Fruit fly (Drosophila melanogaster) whole organism, embryonic: Measurements from ENCODE around the gene bwa.

Source experiments
- CG10267 ChIP-seq: fragments of 200-800 bp; sonication (Bioruptor generic); optimal IDR thresholded peaks from 2 replicates; lab custom pipeline; 2018; ENCODE audit warnings: missing biosample characterization, mild to moderate bottlenecking, missing genetic modification characterization, moderate library complexity
- CG10321 ChIP-seq: fragments of 200-800 bp; sonication (Bioruptor generic); IDR thresholded peaks from 2 replicates; pipeline ENCODE4 v1.3.6; 2022; ENCODE audit warnings: missing biosample characterization, missing genetic modification characterization
- CG11456 ChIP-seq: fragments of 200-800 bp; sonication (Bioruptor generic); IDR thresholded peaks from 3 replicates; pipeline ENCODE4 v1.3.6; 2022; ENCODE audit warnings: missing biosample characterization, missing genetic modification characterization
- CG11723 ChIP-seq: fragments of 200-800 bp; sonication (Bioruptor generic); optimal IDR thresholded peaks from 2 replicates; lab custom pipeline; 2017; ENCODE audit warnings: missing biosample characterization, mild to moderate bottlenecking, missing genetic modification characterization
- CG14667 ChIP-seq: fragments of 200-800 bp; sonication (Bioruptor generic); IDR thresholded peaks from 2 replicates; pipeline ENCODE4 v1.3.6; 2022; ENCODE audit warnings: missing biosample characterization, missing genetic modification characterization
- CG14710 ChIP-seq: fragments of 200-800 bp; sonication (Bioruptor generic); optimal IDR thresholded peaks from 3 replicates; lab custom pipeline; 2019; ENCODE audit warnings: missing biosample characterization, mild to moderate bottlenecking, missing genetic modification characterization, moderate library complexity
- CG15269 ChIP-seq: fragments of 200-800 bp; sonication (Bioruptor generic); optimal IDR thresholded peaks from 2 replicates; lab custom pipeline; 2018; ENCODE audit warnings: missing biosample characterization, mild to moderate bottlenecking, missing genetic modification characterization, moderate library complexity
- CG15479 ChIP-seq: fragments of 200-800 bp; sonication (Bioruptor generic); optimal IDR thresholded peaks from 3 replicates; lab custom pipeline; 2019; ENCODE audit warnings: missing biosample characterization, mild to moderate bottlenecking, missing genetic modification characterization, moderate library complexity
- CG15514 ChIP-seq: fragments of 200-800 bp; sonication (Bioruptor generic); optimal IDR thresholded peaks from 3 replicates; lab custom pipeline; 2017; ENCODE audit warnings: missing biosample characterization, missing genetic modification characterization, mild to moderate bottlenecking, moderate library complexity, missing genetic modification reagents
- CG1603 ChIP-seq: fragments of 200-800 bp; sonication (Bioruptor generic); optimal IDR thresholded peaks from 2 replicates; lab custom pipeline; 2019; ENCODE audit warnings: missing biosample characterization, mild to moderate bottlenecking, missing genetic modification characterization, moderate library complexity
- CG16779 ChIP-seq: fragments of 200-800 bp; sonication (Bioruptor generic); IDR thresholded peaks from 2 replicates; pipeline ENCODE4 v1.3.6; 2022; ENCODE audit warnings: missing biosample characterization, missing genetic modification characterization
- CG17186 ChIP-seq: fragments of 200-800 bp; sonication (Bioruptor generic); optimal IDR thresholded peaks from 3 replicates; lab custom pipeline; 2017; ENCODE audit warnings: missing biosample characterization, missing genetic modification reagents, missing genetic modification characterization
- CG18476 ChIP-seq: fragments of 200-800 bp; sonication (Bioruptor generic); optimal IDR thresholded peaks from 2 replicates; lab custom pipeline; 2016; ENCODE audit warnings: missing biosample characterization, mild to moderate bottlenecking, missing genetic modification characterization
- CG2712 ChIP-seq: fragments of 200-800 bp; optimal IDR thresholded peaks from 3 replicates; lab custom pipeline; 2019; ENCODE audit warnings: missing biosample characterization, mild to moderate bottlenecking, missing genetic modification characterization, moderate library complexity
- CG3163 ChIP-seq: fragments of 200-800 bp; sonication (Bioruptor generic); optimal IDR thresholded peaks from 3 replicates; lab custom pipeline; 2016; ENCODE audit warnings: missing biosample characterization, missing genetic modification characterization
- CG34376 ChIP-seq: fragments of 200-800 bp; sonication (Bioruptor generic); optimal IDR thresholded peaks from 2 replicates; lab custom pipeline; 2018; ENCODE audit warnings: missing biosample characterization, mild to moderate bottlenecking, missing genetic modification characterization
- CG3847 ChIP-seq: fragments of 200-800 bp; sonication (Bioruptor generic); IDR thresholded peaks from 2 replicates; pipeline ENCODE4 v1.3.6; 2022; ENCODE audit warnings: missing biosample characterization, missing genetic modification characterization
- CG42726 ChIP-seq: fragments of 200-800 bp; sonication (Bioruptor generic); IDR thresholded peaks from 2 replicates; pipeline ENCODE4 v1.3.6; 2022; ENCODE audit warnings: missing biosample characterization, missing genetic modification characterization; ENCODE audit not compliant: partially characterized antibody
- CG6791 ChIP-seq: fragments of 200-800 bp; sonication (Bioruptor generic); IDR thresholded peaks from 3 replicates; pipeline ENCODE4 v1.3.6; 2022; ENCODE audit warnings: missing biosample characterization, missing genetic modification characterization; ENCODE audit not compliant: partially characterized antibody
- CHES-1-like ChIP-seq: fragments of 200-800 bp; sonication (Bioruptor generic); optimal IDR thresholded peaks from 2 replicates; lab custom pipeline; 2016; ENCODE audit warnings: missing biosample characterization, missing genetic modification characterization
- CoRest ChIP-seq: fragments of 200-800 bp; sonication (Bioruptor generic); optimal IDR thresholded peaks from 3 replicates; lab custom pipeline; 2018; ENCODE audit warnings: missing biosample characterization, mild to moderate bottlenecking, missing genetic modification characterization, moderate library complexity
- Dp ChIP-seq: fragments of 200-800 bp; sonication (Bioruptor generic); optimal IDR thresholded peaks from 2 replicates; lab custom pipeline; 2018; ENCODE audit warnings: missing biosample characterization, mild to moderate bottlenecking, missing genetic modification characterization, moderate library complexity
- Dref ChIP-seq: fragments of 200-800 bp; sonication (Bioruptor generic); IDR thresholded peaks from 2 replicates; pipeline ENCODE4 v1.3.6; 2022; ENCODE audit warnings: missing biosample characterization, missing genetic modification characterization
- E2f2 ChIP-seq: fragments of 200-800 bp; sonication (Bioruptor generic); IDR thresholded peaks from 2 replicates; pipeline ENCODE4 v1.3.6; 2022; ENCODE audit warnings: missing biosample characterization, missing genetic modification characterization
- Ets65A ChIP-seq: fragments of 200-800 bp; sonication (Bioruptor generic); peaks from one replicate; lab custom pipeline; 2016; ENCODE audit warnings: missing biosample characterization, missing genetic modification characterization
- Ets97D ChIP-seq: fragments of 200-800 bp; sonication (Bioruptor generic); optimal IDR thresholded peaks from 3 replicates; lab custom pipeline; 2016; ENCODE audit warnings: missing biosample characterization, missing genetic modification characterization
- HHEX ChIP-seq: fragments of 200-800 bp; sonication (Bioruptor generic); optimal IDR thresholded peaks from 3 replicates; lab custom pipeline; 2017; ENCODE audit warnings: missing biosample characterization, mild to moderate bottlenecking, missing genetic modification characterization, missing genetic modification reagents
- HmgD ChIP-seq: fragments of 200-800 bp; sonication (Bioruptor generic); optimal IDR thresholded peaks from 3 replicates; lab custom pipeline; 2016; ENCODE audit warnings: missing biosample characterization, missing genetic modification characterization
- Hmr ChIP-seq: fragments of 200-800 bp; sonication (Bioruptor generic); optimal IDR thresholded peaks from 3 replicates; lab custom pipeline; 2017; ENCODE audit warnings: mild to moderate bottlenecking, missing biosample characterization, missing genetic modification reagents, missing genetic modification characterization
- Jarid2 ChIP-seq: fragments of 200-800 bp; sonication (Bioruptor generic); optimal IDR thresholded peaks from 3 replicates; lab custom pipeline; 2017; ENCODE audit warnings: mild to moderate bottlenecking, missing biosample characterization, missing genetic modification reagents, missing genetic modification characterization
- MBD-R2 ChIP-seq: fragments of 200-800 bp; sonication (Bioruptor generic); IDR thresholded peaks from 2 replicates; pipeline ENCODE4 v1.3.6; 2022; ENCODE audit warnings: missing biosample characterization, missing genetic modification characterization
- MESR4 ChIP-seq: fragments of 200-800 bp; sonication (Bioruptor generic); optimal IDR thresholded peaks from 2 replicates; lab custom pipeline; 2018; ENCODE audit warnings: missing biosample characterization, mild to moderate bottlenecking, missing genetic modification characterization, moderate library complexity
- Myb ChIP-seq: fragments of 200-800 bp; sonication (Bioruptor generic); optimal IDR thresholded peaks from 2 replicates; lab custom pipeline; 2016; ENCODE audit warnings: missing biosample characterization, missing genetic modification characterization
- Scr ChIP-seq: fragments of 200-800 bp; sonication (Bioruptor generic); IDR thresholded peaks from 2 replicates; pipeline ENCODE4 v1.3.6; 2022; ENCODE audit warnings: missing biosample characterization, missing genetic modification characterization; ENCODE audit not compliant: partially characterized antibody
- Sry-δ ChIP-seq: fragments of 200-800 bp; sonication (Bioruptor generic); optimal IDR thresholded peaks from 2 replicates; lab custom pipeline; 2016; ENCODE audit warnings: missing biosample characterization, missing genetic modification characterization
- Ssrp ChIP-seq: fragments of 200-800 bp; sonication (Bioruptor generic); optimal IDR thresholded peaks from 2 replicates; lab custom pipeline; 2018; ENCODE audit warnings: missing biosample characterization, mild to moderate bottlenecking, missing genetic modification characterization, moderate library complexity
- az2 ChIP-seq: fragments of 200-800 bp; sonication (Bioruptor generic); optimal IDR thresholded peaks from 3 replicates; lab custom pipeline; 2016; ENCODE audit warnings: missing biosample characterization, missing genetic modification characterization
- chinmo ChIP-seq: fragments of 200-800 bp; sonication (Bioruptor generic); IDR thresholded peaks from 4 replicates; pipeline ENCODE4 v1.3.6; 2022; ENCODE audit warnings: missing biosample characterization, missing genetic modification characterization; ENCODE audit not compliant: partially characterized antibody
- ci ChIP-seq: fragments of 200-800 bp; sonication (Bioruptor generic); IDR thresholded peaks from 3 replicates; pipeline ENCODE4 v1.3.6; 2022; ENCODE audit warnings: missing biosample characterization, missing genetic modification characterization
- crp ChIP-seq, 2 experiments: fragments of 200-800 bp; sonication (Bioruptor generic); optimal IDR thresholded peaks; 2 replicates in 1 of 2; 3 replicates in 1 of 2; lab custom pipeline; 2017; ENCODE audit warnings: missing biosample characterization in 2 of 2, missing genetic modification characterization in 2 of 2, mild to moderate bottlenecking in 1 of 2, moderate library complexity in 1 of 2
- hkb ChIP-seq, 2 experiments: fragments of 200-800 bp in 1 of 2; fragments of >200 bp in 1 of 2; sonication (Bioruptor generic) in 1 of 2; IDR thresholded peaks in 1 of 2; optimal IDR thresholded peaks in 1 of 2; 2 replicates each; pipeline versions ENCODE4 v1.3.6 to Lab custom; 2017 to 2022; ENCODE audit warnings: missing biosample characterization in 1 of 2, missing genetic modification characterization in 1 of 2
- mirr ChIP-seq: fragments of 200-800 bp; sonication (Bioruptor generic); optimal IDR thresholded peaks from 3 replicates; lab custom pipeline; 2018; ENCODE audit warnings: missing biosample characterization, mild to moderate bottlenecking, missing genetic modification characterization
- nmo ChIP-seq: fragments of 200-800 bp; sonication (Bioruptor generic); optimal IDR thresholded peaks from 2 replicates; lab custom pipeline; 2018; ENCODE audit warnings: missing biosample characterization, mild to moderate bottlenecking, missing genetic modification characterization, moderate library complexity
- nom ChIP-seq: fragments of 200-800 bp; sonication (Bioruptor generic); optimal IDR thresholded peaks from 2 replicates; lab custom pipeline; 2017; ENCODE audit warnings: missing biosample characterization, missing genetic modification characterization, mild to moderate bottlenecking, moderate library complexity, missing genetic modification reagents
- phol ChIP-seq: fragments of 200-800 bp; sonication (Bioruptor generic); optimal IDR thresholded peaks from 3 replicates; lab custom pipeline; 2018; ENCODE audit warnings: missing biosample characterization, mild to moderate bottlenecking, missing genetic modification characterization, moderate library complexity
- sens ChIP-seq: fragments of 200-800 bp; sonication (Bioruptor generic); peaks from one replicate; lab custom pipeline; 2016; ENCODE audit warnings: missing biosample characterization, missing genetic modification characterization
- stwl ChIP-seq: fragments of 200-800 bp; sonication (Bioruptor generic); optimal IDR thresholded peaks from 3 replicates; lab custom pipeline; 2018; ENCODE audit warnings: missing biosample characterization, mild to moderate bottlenecking, missing genetic modification characterization, moderate library complexity
- tup ChIP-seq: fragments of 200-800 bp; sonication (Bioruptor generic); optimal IDR thresholded peaks from 2 replicates; lab custom pipeline; 2016; ENCODE audit warnings: missing biosample characterization, mild to moderate bottlenecking, missing genetic modification characterization, moderate library complexity
- wdn ChIP-seq: fragments of 200-800 bp; sonication (Bioruptor generic); IDR thresholded peaks from 2 replicates; pipeline ENCODE4 v1.3.6; 2022; ENCODE audit warnings: missing biosample characterization, missing genetic modification characterization

bwa gene

dm6 chr2L:20066233-20066650, at the start of gene bwa:
Gene bwa, plus strand, starts transcription at chr2L:20066391.
- no peak for TF ChIP-seq CG11456 (GFP tag; lab: Robert Waterston, UW)
- TF ChIP-seq Scr (GFP tag; lab: Robert Waterston, UW) = no peak
- peak; percentile 90 for TF ChIP-seq E2f2 (GFP tag; lab: Robert Waterston, UW)
- no peak for TF ChIP-seq CG18476
- TF ChIP-seq chinmo (GFP tag; lab: Robert Waterston, UW) = 0 out of 4 replicates have a peak, but pooled peaks have one; percentile 45
- TF ChIP-seq phol (tag; lab: Kevin White, UChicago) = peak; percentile 59
- 0 out of 3 replicates have a peak, but pooled peaks have one; percentile 16 for TF ChIP-seq ci
- TF ChIP-seq CG11723 (GFP tag; lab: Kevin White, UChicago) = peak; percentile 10
- peak; percentile 60 for TF ChIP-seq CG1603 (tag; lab: Kevin White, UChicago)
- TF ChIP-seq crp (GFP tag; optimal IDR thresholded peaks at IDR 0.05; lab: Kevin White, UChicago) = peak in 1 of 2 experiments; percentile 12
- TF ChIP-seq nom (GFP tag; lab: Kevin White, UChicago) = peak; percentile 25
- peak; percentile 46; the same call in 1 of the 3 replicates for TF ChIP-seq CG6791 (GFP tag; lab: Robert Waterston, UW)
- TF ChIP-seq MBD-R2 (GFP tag; lab: Robert Waterston, UW) = peak; percentile 51
- TF ChIP-seq sens = peak; percentile 59
- TF ChIP-seq CG15269 (tag; lab: Kevin White, UChicago) = no peak
- TF ChIP-seq CG3847 = 0 out of 2 replicates have a peak, but pooled peaks have one; percentile 27
- TF ChIP-seq Ets97D = peak; percentile 58
- peak; percentile 78 for TF ChIP-seq Jarid2
- no peak for TF ChIP-seq CG10321
- no peak for TF ChIP-seq az2 (GFP tag; lab: Kevin White, UChicago)
- TF ChIP-seq HHEX (GFP tag; lab: Kevin White, UChicago) = peak; percentile 28
- peak; percentile 6 for TF ChIP-seq CHES-1-like (GFP tag; lab: Kevin White, UChicago)
- peak; percentile 78 for TF ChIP-seq CoRest (tag; lab: Kevin White, UChicago)
- no peak for TF ChIP-seq wdn (GFP tag; lab: Robert Waterston, UW)
- TF ChIP-seq Myb = peak; percentile 64
- peak; percentile 52 for TF ChIP-seq MESR4
- peak; percentile 73 for TF ChIP-seq CG15479
- peak; percentile 26 for TF ChIP-seq mirr
- TF ChIP-seq CG16779 = no peak
- no peak for TF ChIP-seq hkb (optimal IDR thresholded peaks at IDR 0.05; lab: Kevin White, UChicago)
- peak; percentile 29; the same call in 1 of the 2 replicates for TF ChIP-seq hkb (GFP tag; IDR thresholded peaks at IDR 0.05; lab: Robert Waterston, UW)
- peak; percentile 31 for TF ChIP-seq CG2712
- peak; percentile 58 for TF ChIP-seq Hmr (GFP tag; lab: Kevin White, UChicago)
- TF ChIP-seq CG14710 = peak; percentile 28
- TF ChIP-seq CG17186 (GFP tag; lab: Kevin White, UChicago) = peak; percentile 43
- peak; percentile 39 for TF ChIP-seq stwl
- no peak for TF ChIP-seq Ssrp (tag; lab: Kevin White, UChicago)
- TF ChIP-seq Sry-δ (GFP tag; lab: Kevin White, UChicago) = peak; percentile 27
- TF ChIP-seq CG14667 = no peak
- TF ChIP-seq CG3163 (GFP tag; lab: Kevin White, UChicago) = no peak
- TF ChIP-seq Dp (GFP tag; lab: Kevin White, UChicago) = peak; percentile 83
- peak; percentile 46 for TF ChIP-seq HmgD (GFP tag; lab: Kevin White, UChicago)
- peak; percentile 31 for TF ChIP-seq CG10267 (tag; lab: Kevin White, UChicago)
- TF ChIP-seq CG34376 (GFP tag; lab: Kevin White, UChicago) = peak; percentile 10
- peak; percentile 64 for TF ChIP-seq CG15514 (GFP tag; lab: Kevin White, UChicago)
- 0 out of 2 replicates have a peak, but pooled peaks have one; percentile 53 for TF ChIP-seq CG42726 (GFP tag; lab: Robert Waterston, UW)
- TF ChIP-seq Ets65A (GFP tag; lab: Kevin White, UChicago) = peak; percentile 49
- peak; percentile 25 for TF ChIP-seq nmo (GFP tag; lab: Kevin White, UChicago)
- no peak for TF ChIP-seq tup (GFP tag; lab: Kevin White, UChicago)
- peak; percentile 54 for TF ChIP-seq Dref (GFP tag; lab: Robert Waterston, UW)
